Worm (Caenorhabditis elegans): ENCODE results near the gene sre-9.

DNA sequence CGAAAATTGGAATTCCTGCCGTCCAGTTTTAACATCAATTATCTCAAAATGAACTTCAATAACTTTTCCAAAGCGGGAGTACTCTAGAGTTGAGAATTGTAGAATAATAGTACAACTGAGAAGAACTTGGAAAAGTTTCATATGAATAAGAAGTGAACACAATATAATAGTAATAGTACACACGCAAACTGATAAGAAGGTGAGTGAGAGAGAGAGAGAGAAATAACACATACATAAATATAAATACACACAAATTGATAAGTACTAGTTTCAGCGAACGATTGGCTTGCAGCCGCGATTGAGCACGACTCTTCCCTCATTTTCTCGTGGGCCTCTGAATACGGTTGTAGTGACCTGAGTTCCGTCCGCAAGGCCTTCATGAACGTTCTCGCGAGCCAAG is 5.6 kb upstream of the sre-9 start, which contains the start of gene C17E7.13:
- TF ChIP-seq jun-1 (tag; optimal IDR thresholded peaks at IDR 0.05) (no peak), nhr-11 (tag; optimal IDR thresholded peaks at IDR 0.05) (no peak)

Data from whole organism, L3 larva.